Worm (Caenorhabditis elegans): ENCODE data around the gene F47B7.5.

Gene F47B7.5

ce11 chrX:3758399-3758798, 10.2 kb downstream of the F47B7.5 start, which contains the start of gene T14G12.12:
Gene T14G12.12 (minus strand): TSS chrX:3758499.
- TF ChIP-seq tag-97 (GFP tag; IDR thresholded peaks at IDR 0.05) (no peak), php-3 (GFP tag; IDR thresholded peaks at IDR 0.05) (no peak)

DNA sequence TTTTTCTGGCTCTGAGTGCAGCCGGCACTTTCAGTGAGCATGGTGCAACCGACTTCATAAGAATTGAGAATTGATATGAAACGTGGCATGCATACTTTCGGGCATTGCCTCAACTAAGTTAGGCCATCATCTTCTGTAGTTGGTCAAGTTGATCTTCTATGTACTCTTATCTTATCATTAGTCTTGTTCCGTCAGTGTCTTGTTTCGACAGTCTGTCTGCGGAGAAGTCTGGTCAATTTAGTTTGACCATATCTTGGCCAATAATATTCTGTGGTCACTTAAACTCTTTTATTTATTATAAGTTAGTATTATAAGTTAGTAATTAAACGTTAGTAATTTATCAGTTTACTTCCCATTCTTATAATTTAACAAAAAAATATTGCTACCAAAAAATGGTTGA, 12.4 kb downstream of the F47B7.5 start:
- TF ChIP-seq hlh-30 (tag; optimal IDR thresholded peaks at IDR 0.05; ENCODE audit: insufficient read depth) = no peak
- no peak for TF ChIP-seq T26A8.4 (GFP tag; IDR thresholded peaks at IDR 0.05)
- no peak for TF ChIP-seq ceh-28 (tag; optimal IDR thresholded peaks at IDR 0.05)
- TF ChIP-seq aha-1 (tag) = no peak
- no peak for TF ChIP-seq mdl-1 (tag; optimal IDR thresholded peaks at IDR 0.05)
- no peak for TF ChIP-seq jun-1 (tag; optimal IDR thresholded peaks at IDR 0.05)
- no peak for TF ChIP-seq pqm-1 (tag; optimal IDR thresholded peaks at IDR 0.05)
- no peak for TF ChIP-seq nhr-41 (GFP tag; IDR thresholded peaks at IDR 0.05)
- TF ChIP-seq F26F4.8 (GFP tag; conservative IDR thresholded peaks at IDR 0.05) = no peak
- no peak for TF ChIP-seq ces-1 (GFP tag; optimal IDR thresholded peaks at IDR 0.05)
- no peak for TF ChIP-seq dpl-1 (GFP tag; optimal IDR thresholded peaks at IDR 0.05)
- no peak for TF ChIP-seq dmd-9 (GFP tag; IDR thresholded peaks at IDR 0.05)
- no peak for TF ChIP-seq dve-1 (tag; optimal IDR thresholded peaks at IDR 0.05; ENCODE audit: insufficient read depth)

- TF ChIP-seq D1046.2 (GFP tag; IDR thresholded peaks at IDR 0.05) = no peak
- TF ChIP-seq unc-62 (GFP tag; optimal IDR thresholded peaks at IDR 0.05 in 1 of 2) = no peak
- TF ChIP-seq unc-62 (tag; optimal IDR thresholded peaks at IDR 0.05) = no peak
- TF ChIP-seq aly-2 (tag; optimal IDR thresholded peaks at IDR 0.05) = no peak
- TF ChIP-seq zip-11 (GFP tag; IDR thresholded peaks at IDR 0.05) = no peak
Observed at ce11 chrX:3755753-3756152, 12.9 kb downstream of the F47B7.5 start.

DNA sequence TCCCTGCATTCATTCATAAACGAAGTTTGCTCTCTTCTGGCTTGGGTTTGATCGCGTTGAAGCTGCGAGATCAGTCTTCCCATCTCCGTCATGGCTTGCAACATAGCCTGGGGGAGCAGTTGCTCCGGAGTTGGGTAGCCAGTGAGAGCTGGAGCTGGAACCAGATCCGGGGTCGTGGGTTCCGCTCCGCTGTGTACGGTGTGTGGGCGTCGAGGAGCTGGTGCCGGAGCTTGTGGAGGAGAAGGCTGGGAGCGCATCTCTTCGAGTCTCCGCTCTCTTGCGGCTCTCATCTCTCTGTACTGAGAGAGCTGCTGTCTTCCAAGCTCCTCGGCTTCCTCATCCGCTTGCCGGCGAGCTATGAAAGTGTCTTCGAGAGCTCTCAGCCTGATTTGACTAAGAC, 16.2 kb downstream of the F47B7.5 start:
- TF ChIP-seq ceh-62 (tag; optimal IDR thresholded peaks at IDR 0.05) (no peak), daf-19 (GFP tag; conservative IDR thresholded peaks at IDR 0.05) (no peak), Y5F2A.4 (GFP tag; optimal IDR thresholded peaks at IDR 0.05) (no peak), unc-39 (tag; optimal IDR thresholded peaks at IDR 0.05) (no peak), snpc-4 (tag; optimal IDR thresholded peaks at IDR 0.05) (no peak), set-16 (GFP tag; IDR thresholded peaks at IDR 0.05) (peak; percentile 94), F37D6.2 (tag; optimal IDR thresholded peaks at IDR 0.05) (no peak), zip-11 (GFP tag; IDR thresholded peaks at IDR 0.05) (no peak), mdt-29 (GFP tag; IDR thresholded peaks at IDR 0.05) (no peak), Y75B8A.6 (GFP tag; IDR thresholded peaks at IDR 0.05) (no peak), ces-1 (GFP tag; optimal IDR thresholded peaks at IDR 0.05) (no peak), nhr-28 (tag; optimal IDR thresholded peaks at IDR 0.05) (no peak), nhr-76 (tag; optimal IDR thresholded peaks at IDR 0.05) (no peak), fkh-10 (GFP tag; optimal IDR thresholded peaks at IDR 0.05) (no peak), aha-1 (tag) (peak; percentile 40)

- peak; percentile 69; the same call in 1 of the 2 replicates for TF ChIP-seq set-16 (GFP tag; IDR thresholded peaks at IDR 0.05)
- no peak for TF ChIP-seq unc-39 (tag; optimal IDR thresholded peaks at IDR 0.05)
Observed at ce11 chrX:3751370-3751769, 17.2 kb downstream of the F47B7.5 start.

DNA sequence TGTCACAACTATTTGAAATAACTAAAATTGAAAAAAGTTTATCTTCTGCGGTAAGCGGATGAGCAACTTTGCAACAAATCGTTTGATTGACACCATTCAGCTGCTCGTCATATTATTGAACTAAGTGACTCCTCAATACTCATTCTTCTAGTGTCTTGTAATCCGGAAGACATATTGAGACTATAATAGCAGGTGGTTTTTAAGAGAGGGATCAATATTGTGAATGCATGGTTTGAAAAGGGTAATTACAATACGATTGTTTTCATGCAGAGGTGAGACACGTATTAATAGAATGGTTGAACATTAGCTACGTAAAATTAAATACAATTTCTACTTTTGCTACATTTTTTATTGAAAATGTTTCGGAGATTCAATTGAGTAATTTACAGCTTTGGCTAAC, 25.4 kb downstream of the F47B7.5 start:
- TF ChIP-seq unc-62 (GFP tag; optimal IDR thresholded peaks at IDR 0.05 in 1 of 2) (peak in 1 of 2 experiments; percentile 93), unc-62 (tag; optimal IDR thresholded peaks at IDR 0.05) (no peak), nhr-76 (tag; optimal IDR thresholded peaks at IDR 0.05) (no peak)
